Fruit fly (Drosophila melanogaster) whole organism, prepupa: Measurements from ENCODE around the gene ArfGAP1.

Experiments
- Blimp-1 ChIP-seq: fragments of 200-800 bp; sonication (Bioruptor generic); optimal IDR thresholded peaks from 3 replicates; lab custom pipeline; 2017; ENCODE audit warnings: missing biosample characterization, missing genetic modification characterization, mild to moderate bottlenecking, moderate library complexity, missing genetic modification reagents
- CG10631 ChIP-seq: fragments of 200-800 bp; sonication (Bioruptor generic); optimal IDR thresholded peaks from 2 replicates; lab custom pipeline; 2016; ENCODE audit warnings: missing biosample characterization, missing genetic modification characterization
- CG11902 ChIP-seq: fragments of 200-800 bp; sonication (Bioruptor generic); optimal IDR thresholded peaks from 3 replicates; lab custom pipeline; 2016; ENCODE audit warnings: missing biosample characterization, missing genetic modification characterization
- CG15336 ChIP-seq: fragments of 200-800 bp; sonication (Bioruptor generic); IDR thresholded peaks from 2 replicates; pipeline ENCODE4 v1.3.6; 2022; ENCODE audit warnings: missing biosample characterization, missing genetic modification characterization
- CG1621 ChIP-seq: fragments of 200-800 bp; sonication (Bioruptor generic); optimal IDR thresholded peaks from 3 replicates; lab custom pipeline; 2018; ENCODE audit warnings: missing biosample characterization, mild to moderate bottlenecking, missing genetic modification characterization
- CG31627 ChIP-seq: fragments of 200-800 bp; sonication (Bioruptor generic); optimal IDR thresholded peaks from 3 replicates; lab custom pipeline; 2016; ENCODE audit warnings: missing biosample characterization, missing genetic modification characterization
- CG32006 ChIP-seq: fragments of 200-800 bp; sonication (Bioruptor generic); optimal IDR thresholded peaks from 3 replicates; lab custom pipeline; 2017; ENCODE audit warnings: missing biosample characterization, mild to moderate bottlenecking, missing genetic modification characterization
- CG34406 ChIP-seq: fragments of 200-800 bp; sonication (Bioruptor generic); optimal IDR thresholded peaks from 3 replicates; lab custom pipeline; 2016; ENCODE audit warnings: missing biosample characterization, missing genetic modification characterization
- CG3919 ChIP-seq: fragments of 200-800 bp; sonication (Bioruptor generic); optimal IDR thresholded peaks from 3 replicates; lab custom pipeline; 2016; ENCODE audit warnings: missing biosample characterization, missing genetic modification characterization
- CG6163 ChIP-seq: fragments of 200-800 bp; sonication (Bioruptor generic); IDR thresholded peaks from 3 replicates; pipeline ENCODE4 v1.3.6; 2022; ENCODE audit warnings: missing biosample characterization, missing genetic modification characterization
- CG6276 ChIP-seq: fragments of 200-800 bp; sonication (Bioruptor generic); optimal IDR thresholded peaks from 2 replicates; lab custom pipeline; 2017; ENCODE audit warnings: missing biosample characterization, mild to moderate bottlenecking, missing genetic modification characterization
- CG6792 ChIP-seq: fragments of 200-800 bp; sonication (Bioruptor generic); optimal IDR thresholded peaks from 3 replicates; lab custom pipeline; 2016; ENCODE audit warnings: missing biosample characterization, missing genetic modification characterization
- CG6808 ChIP-seq: fragments of 200-800 bp; sonication (Bioruptor generic); optimal IDR thresholded peaks from 3 replicates; lab custom pipeline; 2017; ENCODE audit warnings: missing biosample characterization, missing genetic modification characterization, mild to moderate bottlenecking, moderate library complexity, missing genetic modification reagents
- CG8119 ChIP-seq: fragments of 200-800 bp; sonication (Bioruptor generic); IDR thresholded peaks from 3 replicates; pipeline ENCODE4 v1.3.6; 2022; ENCODE audit warnings: missing biosample characterization, missing genetic modification characterization
- CG8319 ChIP-seq: fragments of 200-800 bp; sonication (Bioruptor generic); optimal IDR thresholded peaks from 3 replicates; lab custom pipeline; 2016; ENCODE audit warnings: missing biosample characterization, missing genetic modification characterization
- CG9139 ChIP-seq: fragments of 200-800 bp; sonication (Bioruptor generic); optimal IDR thresholded peaks from 3 replicates; lab custom pipeline; 2017; ENCODE audit warnings: missing biosample characterization, mild to moderate bottlenecking, missing genetic modification characterization
- Eip78C ChIP-seq: fragments of 200-800 bp; sonication (Bioruptor generic); peaks from one replicate; lab custom pipeline; 2016; ENCODE audit warnings: missing biosample characterization, missing genetic modification characterization
- Eip93F ChIP-seq: fragments of 200-800 bp; sonication (Bioruptor generic); optimal IDR thresholded peaks from 2 replicates; lab custom pipeline; 2016; ENCODE audit warnings: missing biosample characterization, mild to moderate bottlenecking, missing genetic modification characterization
- Ets21C ChIP-seq: fragments of 200-800 bp; sonication (Bioruptor generic); optimal IDR thresholded peaks from 3 replicates; lab custom pipeline; 2016; ENCODE audit warnings: missing biosample characterization, missing genetic modification characterization
- Ets96B ChIP-seq: fragments of 200-800 bp; optimal IDR thresholded peaks from 2 replicates; lab custom pipeline; 2019; ENCODE audit warnings: missing biosample characterization, mild to moderate bottlenecking, missing genetic modification characterization, moderate library complexity
- Gug ChIP-seq: fragments of 200-800 bp; sonication (Bioruptor generic); IDR thresholded peaks from 2 replicates; pipeline ENCODE4 v1.3.6; 2022; ENCODE audit warnings: missing biosample characterization, missing genetic modification characterization
- Hr38 ChIP-seq: sonication (Bioruptor generic); optimal IDR thresholded peaks from 2 replicates; lab custom pipeline; 2016; ENCODE audit warnings: missing biosample characterization, missing genetic modification characterization
- Hr39 ChIP-seq: fragments of 200-800 bp; sonication (Bioruptor generic); optimal IDR thresholded peaks from 2 replicates; lab custom pipeline; 2016; ENCODE audit warnings: missing biosample characterization, missing genetic modification characterization
- Hr4 ChIP-seq: fragments of 200-800 bp; sonication (Bioruptor generic); optimal IDR thresholded peaks from 3 replicates; lab custom pipeline; 2016; ENCODE audit warnings: missing biosample characterization, missing genetic modification characterization
- Lpt ChIP-seq: fragments of 200-800 bp; sonication (Bioruptor generic); optimal IDR thresholded peaks from 3 replicates; lab custom pipeline; 2016; ENCODE audit warnings: missing biosample characterization, missing genetic modification characterization
- Met ChIP-seq: fragments of 200-800 bp; sonication (Bioruptor generic); optimal IDR thresholded peaks from 3 replicates; lab custom pipeline; 2016; ENCODE audit warnings: missing biosample characterization, missing genetic modification characterization
- OdsH ChIP-seq: fragments of 200-800 bp; sonication (Bioruptor generic); optimal IDR thresholded peaks from 3 replicates; lab custom pipeline; 2016; ENCODE audit warnings: missing biosample characterization, missing genetic modification characterization
- Sox102F ChIP-seq: fragments of 200-800 bp; sonication (Bioruptor generic); optimal IDR thresholded peaks from 2 replicates; lab custom pipeline; 2016; ENCODE audit warnings: missing biosample characterization, mild to moderate bottlenecking, missing genetic modification characterization
- Sox14 ChIP-seq: fragments of 200-800 bp; sonication (Bioruptor generic); optimal IDR thresholded peaks from 3 replicates; lab custom pipeline; 2016; ENCODE audit warnings: missing biosample characterization, missing genetic modification characterization
- Sox15 ChIP-seq: fragments of 200-800 bp; sonication (Bioruptor generic); optimal IDR thresholded peaks from 3 replicates; lab custom pipeline; 2016; ENCODE audit warnings: missing biosample characterization, missing genetic modification characterization
- achi ChIP-seq: fragments of 200-800 bp; sonication (Bioruptor generic); optimal IDR thresholded peaks from 3 replicates; lab custom pipeline; 2016; ENCODE audit warnings: missing biosample characterization, missing genetic modification characterization
- dac ChIP-seq: fragments of 200-800 bp; sonication (Bioruptor generic); optimal IDR thresholded peaks from 2 replicates; lab custom pipeline; 2017; ENCODE audit warnings: missing biosample characterization, mild to moderate bottlenecking, missing genetic modification characterization
- dsx ChIP-seq: fragments of 200-800 bp; optimal IDR thresholded peaks from 3 replicates; lab custom pipeline; 2019; ENCODE audit warnings: missing biosample characterization, mild to moderate bottlenecking, missing genetic modification characterization, moderate library complexity; ENCODE audit not compliant: poor library complexity, severe bottlenecking
- eg ChIP-seq: fragments of 200-800 bp; sonication (Bioruptor generic); IDR thresholded peaks from 3 replicates; pipeline ENCODE4 v1.3.6; 2022; ENCODE audit warnings: missing biosample characterization, missing genetic modification characterization
- esn ChIP-seq: fragments of 200-800 bp; sonication (Bioruptor generic); optimal IDR thresholded peaks from 2 replicates; lab custom pipeline; 2016; ENCODE audit warnings: missing biosample characterization, mild to moderate bottlenecking, missing genetic modification characterization, moderate library complexity
- fd85E ChIP-seq: fragments of 200-800 bp; sonication (Bioruptor generic); optimal IDR thresholded peaks from 3 replicates; lab custom pipeline; 2016; ENCODE audit warnings: missing biosample characterization, missing genetic modification characterization
- fkh ChIP-seq: fragments of 200-800 bp; sonication (Bioruptor generic); optimal IDR thresholded peaks from 3 replicates; lab custom pipeline; 2017; ENCODE audit warnings: missing biosample characterization, mild to moderate bottlenecking, missing genetic modification characterization, moderate library complexity
- net ChIP-seq: fragments of 200-800 bp; sonication (Bioruptor generic); optimal IDR thresholded peaks from 3 replicates; lab custom pipeline; 2016; ENCODE audit warnings: missing biosample characterization, missing genetic modification characterization
- pdm3 ChIP-seq: fragments of 200-800 bp; sonication (Bioruptor generic); optimal IDR thresholded peaks from 3 replicates; lab custom pipeline; 2016; ENCODE audit warnings: missing biosample characterization, missing genetic modification characterization
- spab ChIP-seq: fragments of 200-800 bp; sonication (Bioruptor generic); optimal IDR thresholded peaks from 2 replicates; lab custom pipeline; 2017; ENCODE audit warnings: missing biosample characterization, mild to moderate bottlenecking, missing genetic modification characterization, missing genetic modification reagents
- ss ChIP-seq, 2 experiments: fragments of 200-800 bp; sonication (Bioruptor generic); optimal IDR thresholded peaks; 2 replicates in 1 of 2; 3 replicates in 1 of 2; lab custom pipeline; 2017 to 2018; ENCODE audit warnings: mild to moderate bottlenecking in 2 of 2, missing biosample characterization in 2 of 2, missing genetic modification characterization in 2 of 2, moderate library complexity in 1 of 2
- topi ChIP-seq: fragments of 200-800 bp; sonication (Bioruptor generic); optimal IDR thresholded peaks from 3 replicates; lab custom pipeline; 2016; ENCODE audit warnings: missing biosample characterization, missing genetic modification characterization
- vri ChIP-seq: fragments of 200-800 bp; sonication (Bioruptor generic); optimal IDR thresholded peaks from 3 replicates; lab custom pipeline; 2016; ENCODE audit warnings: missing biosample characterization, mild to moderate bottlenecking, missing genetic modification characterization

Gene ArfGAP1

DNA sequence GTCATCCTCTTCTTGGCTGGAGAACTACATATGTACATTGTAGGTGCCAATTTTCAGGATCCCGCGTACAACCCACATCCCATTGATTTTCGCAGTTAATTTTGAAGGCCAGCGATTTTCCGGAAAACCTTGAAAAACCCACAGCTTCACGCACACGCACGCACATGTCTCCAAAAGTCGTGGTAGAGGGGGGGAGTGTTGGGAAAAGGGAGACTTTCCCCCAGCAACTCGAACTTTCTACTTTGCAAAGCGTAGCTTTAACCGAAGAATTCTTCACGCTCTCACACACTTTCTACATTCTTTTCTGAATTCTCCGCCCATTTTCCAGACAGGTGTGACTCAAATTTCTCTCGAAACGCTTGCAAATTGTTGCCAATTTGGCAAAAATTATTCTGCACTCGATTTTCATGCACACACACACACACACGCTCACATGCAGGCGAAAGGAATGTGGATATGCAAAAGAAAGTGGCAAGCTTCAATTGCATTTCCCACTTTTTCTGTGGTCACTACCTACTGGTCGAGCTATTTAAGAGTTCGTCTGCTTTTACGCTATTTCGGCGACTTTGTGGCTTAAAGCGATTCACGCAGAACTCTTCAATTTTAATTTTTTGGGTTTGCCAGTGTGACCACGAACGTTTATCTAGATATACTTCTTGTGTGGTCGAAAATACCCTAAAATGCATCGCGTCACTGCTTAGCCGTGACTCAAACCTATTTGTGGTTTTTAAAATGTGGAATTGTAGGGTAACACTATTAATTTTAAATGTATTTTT is 3.0 kb downstream of the ArfGAP1 start, which contains the start of gene SCaMC (continued):
- TF ChIP-seq CG10631 (GFP tag; lab: Kevin White, UChicago): no peak
- TF ChIP-seq Ets96B (tag; lab: Kevin White, UChicago): no peak
- TF ChIP-seq CG3919 (GFP tag; lab: Kevin White, UChicago): no peak
- TF ChIP-seq Sox15 (GFP tag; lab: Kevin White, UChicago): no peak
- TF ChIP-seq CG8119 (GFP tag; lab: Robert Waterston, UW): no peak
- TF ChIP-seq Blimp-1 (GFP tag; lab: Kevin White, UChicago): no peak
- TF ChIP-seq topi (GFP tag; lab: Kevin White, UChicago): no peak
- no peak for TF ChIP-seq Sox102F (GFP tag; lab: Kevin White, UChicago)
- TF ChIP-seq Ets21C: no peak
- TF ChIP-seq CG6163 (GFP tag; lab: Robert Waterston, UW): no peak
- peak; percentile 72 for TF ChIP-seq Eip93F (GFP tag; lab: Kevin White, UChicago)
- peak; percentile 1 for TF ChIP-seq esn (GFP tag; lab: Kevin White, UChicago)
- TF ChIP-seq Sox14: peak; percentile 44
- TF ChIP-seq, all 60 proteins: peak for 7

dm6 chr3L:12411214-12411685 is 6.1 kb downstream of the ArfGAP1 start:
- TF ChIP-seq CG1621 (peak; percentile 0), dac (GFP tag; lab: Kevin White, UChicago) (no peak), Eip78C (GFP tag; lab: Kevin White, UChicago) (peak; percentile 2)

dm6 chr3L:12410472-12411213 is 6.7 kb downstream of the ArfGAP1 start:
- TF ChIP-seq Ets21C (peak; percentile 56), achi (GFP tag; lab: Kevin White, UChicago) (peak; percentile 40), CG6163 (GFP tag; lab: Robert Waterston, UW) (0 out of 3 replicates have a peak, but pooled peaks have one; percentile 26), Hr4 (GFP tag; lab: Kevin White, UChicago) (no peak), CG10631 (GFP tag; lab: Kevin White, UChicago) (peak; percentile 47), Eip78C (GFP tag; lab: Kevin White, UChicago) (peak; percentile 89), fd85E (GFP tag; lab: Kevin White, UChicago) (no peak), OdsH (GFP tag; lab: Kevin White, UChicago) (peak; percentile 68), fkh (GFP tag; lab: Kevin White, UChicago) (no peak), CG15336 (GFP tag; lab: Robert Waterston, UW) (no peak), CG6808 (GFP tag; lab: Kevin White, UChicago) (peak; percentile 35), CG6276 (no peak), pdm3 (GFP tag; lab: Kevin White, UChicago) (no peak), vri (GFP tag; lab: Kevin White, UChicago) (peak; percentile 67), Gug (no peak), Sox14 (peak; percentile 70), CG3919 (GFP tag; lab: Kevin White, UChicago) (peak; percentile 68), net (peak; percentile 60), eg (no peak), Hr38 (GFP tag; lab: Kevin White, UChicago) (no peak), topi (GFP tag; lab: Kevin White, UChicago) (peak; percentile 79), CG32006 (GFP tag; lab: Kevin White, UChicago) (peak; percentile 44), spab (peak; percentile 43), Sox15 (GFP tag; lab: Kevin White, UChicago) (peak; percentile 53), CG31627 (peak; percentile 78), Lpt (GFP tag; lab: Kevin White, UChicago) (no peak), CG11902 (GFP tag; lab: Kevin White, UChicago) (peak; percentile 48), CG34406 (peak; percentile 71), CG6792 (GFP tag; lab: Kevin White, UChicago) (peak; percentile 51), dsx (GFP tag; lab: Kevin White, UChicago) (no peak), ss (GFP tag; optimal IDR thresholded peaks at IDR 0.05; lab: Kevin White, UChicago) (peak in 1 of 2 experiments; percentile 47), CG8319 (GFP tag; lab: Kevin White, UChicago) (peak; percentile 61), Sox102F (GFP tag; lab: Kevin White, UChicago) (no peak), Hr39 (GFP tag; lab: Kevin White, UChicago) (peak; percentile 73), Met (peak; percentile 79), CG9139 (GFP tag; lab: Kevin White, UChicago) (peak; percentile 7), CG8119 (GFP tag; lab: Robert Waterston, UW) (no peak)
